Worm (Caenorhabditis elegans): ENCODE results near the gene C47E8.4.

DNA sequence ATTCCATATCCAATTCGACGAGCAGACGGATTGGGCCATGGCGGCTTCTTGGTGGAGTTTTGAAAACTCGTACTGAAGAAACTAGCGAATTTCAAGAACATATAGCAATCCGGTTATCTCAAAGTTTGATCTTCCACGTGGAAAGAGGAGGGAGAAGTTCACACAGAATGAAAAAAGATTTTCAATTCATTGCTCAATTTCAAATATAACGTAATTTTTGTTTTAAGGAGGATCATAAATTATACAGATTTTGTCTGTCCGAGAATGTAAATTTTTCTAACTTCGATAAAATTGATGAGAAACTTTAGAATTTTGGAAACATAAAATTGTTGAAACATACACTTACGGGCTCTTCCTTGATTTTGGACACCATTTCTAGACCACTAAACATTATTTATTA is 43.5 kb upstream of the C47E8.4 start, which contains the start of gene Y50E8A.2:
- TF ChIP-seq W03F9.2 (tag; optimal IDR thresholded peaks at IDR 0.05) (no peak), him-1 (tag; optimal IDR thresholded peaks at IDR 0.05) (no peak)

All from whole organism, L4/young adult.